Worm (Caenorhabditis elegans) whole organism, L3 larva: ENCODE measurements around the gene K09E9.1.

Experiments
- R02D3.7 ChIP-seq: fragments of 150-350 bp; optimal IDR thresholded peaks from 2 replicates; lab custom pipeline; 2014; ENCODE audit warnings: missing biosample characterization, missing genetic modification characterization
- ZK546.5 ChIP-seq: sonication (generic microtip); optimal IDR thresholded peaks from 2 replicates; lab custom pipeline; 2017; ENCODE audit warnings: missing biosample characterization, missing genetic modification characterization
- aly-2 ChIP-seq: fragments of 150-350 bp; optimal IDR thresholded peaks from 2 replicates; lab custom pipeline; 2014; ENCODE audit warnings: missing biosample characterization, missing genetic modification characterization
- ama-1 ChIP-seq: fragments of 150-350 bp; optimal IDR thresholded peaks from 2 replicates; lab custom pipeline; 2018
- ceh-16 ChIP-seq: sonication (generic microtip); optimal IDR thresholded peaks from 2 replicates; lab custom pipeline; 2017; ENCODE audit warnings: missing biosample characterization, missing genetic modification characterization
- ceh-28 ChIP-seq: fragments of 150-350 bp; optimal IDR thresholded peaks from 2 replicates; lab custom pipeline; 2014; ENCODE audit warnings: missing biosample characterization, missing genetic modification reagents, missing genetic modification characterization
- ceh-82 ChIP-seq: fragments of 150-350 bp; optimal IDR thresholded peaks from 2 replicates; lab custom pipeline; 2014; ENCODE audit warnings: missing biosample characterization, missing genetic modification characterization
- daf-12 ChIP-seq: fragments of 150-350 bp; optimal IDR thresholded peaks from 2 replicates; lab custom pipeline; 2014; ENCODE audit warnings: missing biosample characterization, missing genetic modification reagents, missing genetic modification characterization
- egl-27 ChIP-seq: sonication (generic microtip); optimal IDR thresholded peaks from 4 replicates; lab custom pipeline; 2017; ENCODE audit warnings: missing biosample characterization, missing genetic modification reagents, missing genetic modification characterization
- egl-5 ChIP-seq: fragments of 150-350 bp; optimal IDR thresholded peaks from 2 replicates; lab custom pipeline; 2017; ENCODE audit warnings: missing biosample characterization, missing genetic modification reagents, missing genetic modification characterization, inconsistent platforms
- elt-1 ChIP-seq: fragments of 150-350 bp; optimal IDR thresholded peaks from 2 replicates; lab custom pipeline; 2014; ENCODE audit warnings: missing biosample characterization, missing genetic modification characterization
- elt-3 ChIP-seq, 3 experiments: fragments of 150-350 bp in 1 of 3; sonication (generic microtip) in 2 of 3; optimal IDR thresholded peaks; 2 replicates in 2 of 3; 4 replicates in 1 of 3; lab custom pipeline; 2014 to 2017; ENCODE audit warnings: missing biosample characterization in 3 of 3, missing genetic modification characterization in 3 of 3
- fkh-10 ChIP-seq: sonication (generic microtip); optimal IDR thresholded peaks from 2 replicates; lab custom pipeline; 2017; ENCODE audit warnings: missing biosample characterization, missing genetic modification reagents, missing genetic modification characterization
- fkh-2 ChIP-seq: fragments of 150-350 bp; optimal IDR thresholded peaks from 2 replicates; lab custom pipeline; 2014; ENCODE audit warnings: missing biosample characterization, missing genetic modification reagents, missing genetic modification characterization
- fos-1 ChIP-seq: fragments of 150-350 bp; optimal IDR thresholded peaks from 2 replicates; lab custom pipeline; 2014; ENCODE audit warnings: missing biosample characterization, missing genetic modification characterization
- hmg-11 ChIP-seq: sonication (generic microtip); optimal IDR thresholded peaks from 2 replicates; lab custom pipeline; 2016; ENCODE audit warnings: missing genetic modification characterization, missing compliant biosample characterization
- jun-1 ChIP-seq: fragments of 150-350 bp; optimal IDR thresholded peaks from 2 replicates; lab custom pipeline; 2014; ENCODE audit warnings: missing biosample characterization, missing genetic modification reagents, missing genetic modification characterization
- lin-15B ChIP-seq: fragments of 150-350 bp; optimal IDR thresholded peaks from 2 replicates; lab custom pipeline; 2014; ENCODE audit warnings: missing biosample characterization, missing genetic modification characterization
- lin-39 ChIP-seq: fragments of 150-350 bp; optimal IDR thresholded peaks from 2 replicates; lab custom pipeline; 2018; ENCODE audit warnings: missing biosample characterization, missing genetic modification reagents, missing genetic modification characterization
- lsy-12 ChIP-seq: sonication (generic microtip); optimal IDR thresholded peaks from 2 replicates; lab custom pipeline; 2016; ENCODE audit warnings: mild to moderate bottlenecking, missing genetic modification characterization, missing compliant biosample characterization
- mdl-1 ChIP-seq: fragments of 150-350 bp; optimal IDR thresholded peaks from 2 replicates; lab custom pipeline; 2014; ENCODE audit warnings: missing biosample characterization, missing genetic modification characterization
- mml-1 ChIP-seq: fragments of 150-350 bp; sonication (generic microtip); optimal IDR thresholded peaks from 3 replicates; lab custom pipeline; 2014; ENCODE audit warnings: missing biosample characterization, missing genetic modification characterization
- nfya-1 ChIP-seq: sonication (generic microtip); optimal IDR thresholded peaks from 2 replicates; lab custom pipeline; 2017; ENCODE audit warnings: missing genetic modification characterization, mild to moderate bottlenecking, missing compliant biosample characterization, antibody characterized with exemption, moderate library complexity; ENCODE audit not compliant: insufficient read depth
- nhr-12 ChIP-seq: fragments of 150-350 bp; optimal IDR thresholded peaks from 2 replicates; lab custom pipeline; 2014; ENCODE audit warnings: missing biosample characterization, missing genetic modification characterization
- nhr-23 ChIP-seq: fragments of 150-350 bp; optimal IDR thresholded peaks from 2 replicates; lab custom pipeline; 2014; ENCODE audit warnings: missing biosample characterization, missing genetic modification reagents, missing genetic modification characterization
- nhr-237 ChIP-seq: fragments of 150-350 bp; optimal IDR thresholded peaks from 2 replicates; lab custom pipeline; 2014; ENCODE audit warnings: missing biosample characterization, missing genetic modification characterization
- nhr-25 ChIP-seq: sonication (generic microtip); optimal IDR thresholded peaks from 2 replicates; lab custom pipeline; 2017; ENCODE audit warnings: missing biosample characterization, missing genetic modification characterization
- nhr-43 ChIP-seq: sonication (generic microtip); optimal IDR thresholded peaks from 2 replicates; lab custom pipeline; 2016; ENCODE audit warnings: mild to moderate bottlenecking, missing genetic modification characterization, missing compliant biosample characterization; ENCODE audit not compliant: poor library complexity, severe bottlenecking
- nhr-67 ChIP-seq: fragments of 150-350 bp; optimal IDR thresholded peaks from 2 replicates; lab custom pipeline; 2014; ENCODE audit warnings: missing biosample characterization, missing genetic modification characterization
- nhr-76 ChIP-seq: fragments of 150-350 bp; sonication (generic microtip); optimal IDR thresholded peaks from 5 replicates; lab custom pipeline; 2014; ENCODE audit warnings: missing biosample characterization, missing genetic modification characterization
- nhr-77 ChIP-seq: fragments of 150-350 bp; optimal IDR thresholded peaks from 2 replicates; lab custom pipeline; 2014; ENCODE audit warnings: missing biosample characterization, missing genetic modification characterization
- pha-4 ChIP-seq: fragments of 150-350 bp; optimal IDR thresholded peaks from 2 replicates; lab custom pipeline; 2014; ENCODE audit warnings: missing biosample characterization, missing genetic modification reagents, missing genetic modification characterization
- pqm-1 ChIP-seq: fragments of 150-350 bp; optimal IDR thresholded peaks from 2 replicates; lab custom pipeline; 2017; ENCODE audit warnings: missing biosample characterization, missing genetic modification characterization, inconsistent platforms
- sea-2 ChIP-seq: fragments of 150-350 bp; sonication (generic microtip); optimal IDR thresholded peaks from 4 replicates; lab custom pipeline; 2014; ENCODE audit warnings: missing biosample characterization, missing genetic modification reagents, missing genetic modification characterization
- skn-1 ChIP-seq: fragments of 150-350 bp; optimal IDR thresholded peaks from 2 replicates; lab custom pipeline; 2014; ENCODE audit warnings: missing biosample characterization, missing genetic modification characterization
- snpc-4 ChIP-seq: fragments of 150-350 bp; optimal IDR thresholded peaks from 2 replicates; lab custom pipeline; 2014; ENCODE audit warnings: missing biosample characterization, missing genetic modification characterization
- tbx-2 ChIP-seq: sonication (generic microtip); optimal IDR thresholded peaks from 2 replicates; lab custom pipeline; 2016; ENCODE audit warnings: mild to moderate bottlenecking, missing genetic modification characterization, missing compliant biosample characterization
- unc-62 ChIP-seq: fragments of 150-350 bp; sonication (generic microtip); optimal IDR thresholded peaks from 4 replicates; lab custom pipeline; 2014; ENCODE audit warnings: missing biosample characterization, missing genetic modification reagents, missing genetic modification characterization
- zag-1 ChIP-seq: fragments of 150-350 bp; optimal IDR thresholded peaks from 2 replicates; lab custom pipeline; 2014; ENCODE audit warnings: missing biosample characterization, missing genetic modification characterization
- ztf-11 ChIP-seq: fragments of 150-350 bp; optimal IDR thresholded peaks from 2 replicates; lab custom pipeline; 2014; ENCODE audit warnings: missing biosample characterization, missing genetic modification characterization
- ztf-4 ChIP-seq: fragments of 150-350 bp; optimal IDR thresholded peaks from 2 replicates; lab custom pipeline; 2014; ENCODE audit warnings: missing biosample characterization, missing genetic modification characterization

The K09E9.1 gene

ce11 chrX:15604236-15604635 lies 16.1 kb upstream of the K09E9.1 start:
- TF ChIP-seq jun-1 (no peak), ztf-4 (tag; lab: Kevin White, UChicago) (no peak), hmg-11 (tag; lab: Kevin White, UChicago) (no peak), elt-3 (tag; optimal IDR thresholded peaks at IDR 0.05; lab: Kevin White, UChicago) (no peak), fkh-2 (tag; lab: Kevin White, UChicago) (no peak), nhr-77 (no peak), nhr-67 (tag; lab: Kevin White, UChicago) (no peak), nhr-25 (tag; lab: Kevin White, UChicago) (no peak), nhr-12 (tag; lab: Kevin White, UChicago) (no peak), zag-1 (tag; lab: Kevin White, UChicago) (no peak), unc-62 (GFP tag; lab: Kevin White, UChicago) (no peak), nfya-1 (tag; lab: Kevin White, UChicago) (no peak), sea-2 (GFP tag; lab: Kevin White, UChicago) (no peak), ztf-11 (tag; lab: Kevin White, UChicago) (no peak), pqm-1 (no peak), mdl-1 (tag; lab: Kevin White, UChicago) (no peak)

DNA sequence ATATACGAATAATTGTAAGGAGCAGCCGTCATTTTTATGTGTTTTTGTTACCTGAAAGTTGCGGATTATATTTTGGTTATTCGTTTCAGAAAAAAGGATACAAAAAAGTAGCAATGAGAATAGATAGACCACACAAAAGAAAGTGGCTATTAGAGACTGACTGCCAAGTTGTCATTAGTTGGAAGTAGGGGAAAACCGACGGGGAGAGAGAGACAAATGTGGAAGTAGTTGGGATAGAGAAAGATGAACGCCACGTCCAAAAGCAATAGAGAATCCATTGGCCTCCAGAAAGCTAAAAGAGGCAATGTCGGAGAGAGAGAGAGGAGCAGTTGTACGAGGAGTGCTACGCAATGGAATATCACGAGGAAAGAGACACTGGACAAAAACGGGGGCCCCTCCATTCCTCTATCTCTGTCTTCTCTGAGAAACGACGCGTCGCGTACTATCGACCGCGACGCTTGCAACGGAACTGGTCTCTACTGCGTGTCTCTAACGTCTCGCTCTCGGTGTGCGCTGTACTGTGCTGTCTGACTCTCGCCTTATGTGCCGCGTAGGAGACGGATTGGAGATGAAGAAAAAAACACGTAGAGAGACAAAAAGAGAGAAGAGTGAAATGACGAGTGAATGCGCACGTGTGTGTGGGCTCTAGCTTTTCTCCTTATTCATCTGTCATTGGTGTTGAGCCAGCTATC lies 13.6 kb upstream of the K09E9.1 start, which contains the start of gene rab-14:
TSS of gene rab-14 (minus strand) at position 51 of the 692 bp plus-strand sequence.
- TF ChIP-seq fos-1 (tag; lab: Kevin White, UChicago) (no peak), nhr-23 (tag; lab: Kevin White, UChicago) (peak; percentile 86), egl-27 (tag; lab: Kevin White, UChicago) (peak; percentile 54), unc-62 (GFP tag; lab: Kevin White, UChicago) (peak; percentile 62), nfya-1 (tag; lab: Kevin White, UChicago) (peak; percentile 84), aly-2 (no peak), hmg-11 (tag; lab: Kevin White, UChicago) (peak; percentile 73), nhr-43 (tag; lab: Kevin White, UChicago) (no peak), jun-1 (peak; percentile 28), tbx-2 (tag; lab: Kevin White, UChicago) (peak; percentile 16), mml-1 (tag; lab: Kevin White, UChicago) (no peak), mdl-1 (tag; lab: Kevin White, UChicago) (peak; percentile 93), lin-39 (tag; lab: Kevin White, UChicago) (peak; percentile 91), ama-1 (lab: Kevin White, UChicago) (peak; percentile 37), fkh-2 (tag; lab: Kevin White, UChicago) (no peak), R02D3.7 (peak; percentile 49), nhr-237 (no peak), sea-2 (GFP tag; lab: Kevin White, UChicago) (no peak), nhr-25 (tag; lab: Kevin White, UChicago) (peak; percentile 48), egl-5 (tag; lab: Kevin White, UChicago) (peak; percentile 47), fkh-10 (GFP tag; lab: Kevin White, UChicago) (peak; percentile 61), skn-1 (tag; lab: Kevin White, UChicago) (peak; percentile 13), ceh-82 (tag; lab: Kevin White, UChicago) (no peak), daf-12 (tag; lab: Kevin White, UChicago) (no peak), pha-4 (peak; percentile 36), nhr-76 (no peak), nhr-67 (tag; lab: Kevin White, UChicago) (no peak), elt-1 (tag; lab: Kevin White, UChicago) (peak; percentile 6), ZK546.5 (tag; lab: Kevin White, UChicago) (no peak), zag-1 (tag; lab: Kevin White, UChicago) (peak; percentile 32), nhr-77 (no peak), snpc-4 (tag; lab: Kevin White, UChicago) (peak; percentile 35), ceh-28 (peak; percentile 54), lin-15B (peak; percentile 45), ceh-16 (tag; lab: Kevin White, UChicago) (no peak), lsy-12 (tag; lab: Kevin White, UChicago) (peak; percentile 62)
